Worm (Caenorhabditis elegans): ENCODE results near the gene pbo-6.

ce11 chrX:17412642-17413041, 16.2 kb upstream of the pbo-6 start:
- TF ChIP-seq him-1 (tag; optimal IDR thresholded peaks at IDR 0.05), result no peak
- TF ChIP-seq dao-5 (tag; optimal IDR thresholded peaks at IDR 0.05), result no peak

Measured in whole organism, L4/young adult.